Fruit fly (Drosophila melanogaster) whole organism, wandering third instar larva: ENCODE measurements around the gene cbt.

ENCODE experiments used
- CG32264 ChIP-seq: fragments of 200-800 bp; sonication (Bioruptor generic); optimal IDR thresholded peaks from 2 replicates; lab custom pipeline; 2016; ENCODE audit warnings: missing biosample characterization, missing genetic modification characterization
- CG9705 ChIP-seq: fragments of 200-800 bp; sonication (Bioruptor generic); optimal IDR thresholded peaks from 2 replicates; lab custom pipeline; 2018; ENCODE audit warnings: missing biosample characterization, mild to moderate bottlenecking, missing genetic modification characterization
- CrebA ChIP-seq: fragments of 200-800 bp; sonication (Bioruptor generic); optimal IDR thresholded peaks from 2 replicates; lab custom pipeline; 2016; ENCODE audit warnings: missing biosample characterization, mild to moderate bottlenecking, missing genetic modification characterization, borderline replicate concordance
- Dif ChIP-seq: fragments of 200-275, 200-300 bp; sonication (Bioruptor generic); optimal IDR thresholded peaks from 2 replicates; lab custom pipeline; 2018; ENCODE audit warnings: missing biosample characterization, missing genetic modification characterization; ENCODE audit not compliant: partially characterized antibody
- GATAd ChIP-seq: sonication (Bioruptor generic); optimal IDR thresholded peaks from 2 replicates; lab custom pipeline; 2016; ENCODE audit warnings: missing biosample characterization, missing genetic modification characterization
- HLH106 ChIP-seq: fragments of 200-800 bp; optimal IDR thresholded peaks from 3 replicates; lab custom pipeline; 2019; ENCODE audit warnings: missing biosample characterization, mild to moderate bottlenecking, missing genetic modification characterization, moderate library complexity
- Hnf4 ChIP-seq: fragments of 200-800 bp; sonication (Bioruptor generic); optimal IDR thresholded peaks from 2 replicates; lab custom pipeline; 2016; ENCODE audit warnings: missing biosample characterization, mild to moderate bottlenecking, missing genetic modification characterization
- Hr78 ChIP-seq: fragments of >200 bp; optimal IDR thresholded peaks from 2 replicates; lab custom pipeline; 2017; ENCODE audit warnings: missing biosample characterization, missing genetic modification characterization
- Hr83 ChIP-seq: fragments of 200-300 bp; sonication (Bioruptor generic); optimal IDR thresholded peaks from 2 replicates; lab custom pipeline; 2016; ENCODE audit warnings: missing biosample characterization, mild to moderate bottlenecking, missing genetic modification characterization, moderate library complexity; ENCODE audit not compliant: poor library complexity, severe bottlenecking
- Jra ChIP-seq: sonication (Bioruptor generic); optimal IDR thresholded peaks from 2 replicates; lab custom pipeline; 2016; ENCODE audit warnings: missing biosample characterization, missing genetic modification characterization
- Mio ChIP-seq: sonication (Bioruptor generic); optimal IDR thresholded peaks from 2 replicates; lab custom pipeline; 2016; ENCODE audit warnings: missing biosample characterization, missing genetic modification characterization
- N ChIP-seq: fragments of >200 bp; optimal IDR thresholded peaks from 2 replicates; lab custom pipeline; 2018; ENCODE audit warnings: missing biosample characterization, missing external identifiers, missing genetic modification characterization
- OdsH ChIP-seq: fragments of 200-800 bp; sonication (Bioruptor generic); optimal IDR thresholded peaks from 2 replicates; lab custom pipeline; 2016; ENCODE audit warnings: missing biosample characterization, mild to moderate bottlenecking, missing genetic modification characterization
- Rel ChIP-seq, 2 experiments: fragments of 200-800 bp; sonication (Bioruptor generic) in 1 of 2; optimal IDR thresholded peaks; 2 replicates in 1 of 2; 3 replicates in 1 of 2; lab custom pipeline; 2016 to 2019; ENCODE audit warnings: mild to moderate bottlenecking in 2 of 2, missing biosample characterization in 2 of 2, missing genetic modification characterization in 2 of 2, moderate library complexity in 1 of 2
- Sp1 ChIP-seq: fragments of 200-800 bp; sonication (Bioruptor generic); optimal IDR thresholded peaks from 3 replicates; lab custom pipeline; 2019; ENCODE audit warnings: missing biosample characterization, mild to moderate bottlenecking, missing genetic modification characterization, moderate library complexity
- Vsx2 ChIP-seq: fragments of 200-300, 225-300 bp; sonication (Bioruptor generic); optimal IDR thresholded peaks from 2 replicates; lab custom pipeline; 2018; ENCODE audit warnings: missing biosample characterization, missing genetic modification characterization; ENCODE audit not compliant: partially characterized antibody
- br ChIP-seq: fragments of 200-800 bp; sonication (Bioruptor generic); optimal IDR thresholded peaks from 2 replicates; lab custom pipeline; 2016; ENCODE audit warnings: missing biosample characterization, missing genetic modification characterization
- brk ChIP-seq: fragments of 200-800 bp; sonication (Bioruptor generic); optimal IDR thresholded peaks from 2 replicates; lab custom pipeline; 2016; ENCODE audit warnings: missing biosample characterization, mild to moderate bottlenecking, missing genetic modification characterization
- dmrt93B ChIP-seq: fragments of 200-800 bp; sonication (Bioruptor generic); optimal IDR thresholded peaks from 2 replicates; lab custom pipeline; 2018; ENCODE audit warnings: missing biosample characterization, mild to moderate bottlenecking, missing genetic modification characterization
- dsf ChIP-seq: sonication (Bioruptor generic); optimal IDR thresholded peaks from 2 replicates; lab custom pipeline; 2016; ENCODE audit warnings: missing biosample characterization, missing genetic modification characterization, borderline replicate concordance
- ey ChIP-seq: fragments of 200-800 bp; sonication (Bioruptor generic); optimal IDR thresholded peaks from 2 replicates; lab custom pipeline; 2016; ENCODE audit warnings: missing biosample characterization, missing genetic modification characterization
- foxo ChIP-seq, 2 experiments: fragments of 200-800 bp; sonication (Bioruptor generic); optimal IDR thresholded peaks; 2 replicates in 1 of 2; 3 replicates in 1 of 2; lab custom pipeline; 2016 to 2017; ENCODE audit warnings: missing biosample characterization in 2 of 2, missing genetic modification characterization in 2 of 2
- fru ChIP-seq: fragments of 200-800 bp; sonication (Bioruptor generic); optimal IDR thresholded peaks from 3 replicates; lab custom pipeline; 2016; ENCODE audit warnings: missing biosample characterization, mild to moderate bottlenecking, missing genetic modification characterization
- h ChIP-seq: fragments of 200-800 bp; sonication (Bioruptor generic); optimal IDR thresholded peaks from 3 replicates; lab custom pipeline; 2016; ENCODE audit warnings: missing biosample characterization, mild to moderate bottlenecking, missing genetic modification characterization
- jim ChIP-seq: fragments of 175-275, 200-325 bp; sonication (Bioruptor generic); optimal IDR thresholded peaks from 2 replicates; lab custom pipeline; 2016; ENCODE audit warnings: missing biosample characterization, mild to moderate bottlenecking, missing genetic modification characterization
- pan ChIP-seq: fragments of >200 bp; optimal IDR thresholded peaks from 2 replicates; lab custom pipeline; 2017
- psq ChIP-seq: fragments of 200-800 bp; sonication (Bioruptor generic); optimal IDR thresholded peaks from 3 replicates; lab custom pipeline; 2017; ENCODE audit warnings: missing biosample characterization, mild to moderate bottlenecking, missing genetic modification characterization, moderate library complexity
- rgr ChIP-seq: fragments of 200-800 bp; sonication (Bioruptor generic); optimal IDR thresholded peaks from 3 replicates; lab custom pipeline; 2016; ENCODE audit warnings: missing biosample characterization, mild to moderate bottlenecking, missing genetic modification characterization
- sage ChIP-seq: fragments of 200-800 bp; sonication (Bioruptor generic); optimal IDR thresholded peaks from 2 replicates; lab custom pipeline; 2016; ENCODE audit warnings: missing biosample characterization, mild to moderate bottlenecking, missing genetic modification characterization
- sv ChIP-seq: fragments of 200-800 bp; sonication (Bioruptor generic); optimal IDR thresholded peaks from 3 replicates; lab custom pipeline; 2016; ENCODE audit warnings: missing biosample characterization, missing genetic modification characterization
- tai ChIP-seq: sonication (Bioruptor generic); optimal IDR thresholded peaks from 2 replicates; lab custom pipeline; 2016; ENCODE audit warnings: missing biosample characterization, missing genetic modification characterization
- woc ChIP-seq: sonication (Bioruptor generic); optimal IDR thresholded peaks from 2 replicates; lab custom pipeline; 2016; ENCODE audit warnings: missing biosample characterization, mild to moderate bottlenecking, missing genetic modification characterization

The cbt gene

dm6 chr2L:514124-514818, 34.8 kb upstream of the cbt start:
- no peak for TF ChIP-seq Vsx2 (GFP tag; lab: Kevin White, UChicago)
- TF ChIP-seq h (GFP tag; lab: Kevin White, UChicago) = no peak
- no peak for TF ChIP-seq Mio (GFP tag; lab: Kevin White, UChicago)
- no peak for TF ChIP-seq OdsH (GFP tag; lab: Kevin White, UChicago)
- TF ChIP-seq Hr78 = no peak
- no peak for TF ChIP-seq psq (GFP tag; lab: Kevin White, UChicago)
- no peak for TF ChIP-seq br (GFP tag; lab: Kevin White, UChicago)
- TF ChIP-seq Sp1 (GFP tag; lab: Kevin White, UChicago) = no peak
- TF ChIP-seq jim (GFP tag; lab: Kevin White, UChicago) = no peak
- TF ChIP-seq CG9705 = no peak
- no peak for TF ChIP-seq woc
- TF ChIP-seq CrebA = no peak
- no peak for TF ChIP-seq rgr (GFP tag; lab: Kevin White, UChicago)
- no peak for TF ChIP-seq dsf (GFP tag; lab: Kevin White, UChicago)
- no peak for TF ChIP-seq Rel (GFP tag; optimal IDR thresholded peaks at IDR 0.05; lab: Kevin White, UChicago)
- no peak for TF ChIP-seq Rel (tag; optimal IDR thresholded peaks at IDR 0.05; lab: Kevin White, UChicago)
- no peak for TF ChIP-seq Jra (GFP tag; lab: Kevin White, UChicago)
- no peak for TF ChIP-seq tai

- TF ChIP-seq CrebA (no peak), Mio (GFP tag; lab: Kevin White, UChicago) (no peak), Sp1 (GFP tag; lab: Kevin White, UChicago) (no peak), pan (lab: Kevin White, UChicago) (no peak), Jra (GFP tag; lab: Kevin White, UChicago) (no peak), h (GFP tag; lab: Kevin White, UChicago) (peak; percentile 12), Hr83 (GFP tag; lab: Kevin White, UChicago) (no peak), OdsH (GFP tag; lab: Kevin White, UChicago) (peak; percentile 8), CG9705 (no peak)
Measured at dm6 chr2L:513035-513434, 33.5 kb upstream of the cbt start.

- TF ChIP-seq dmrt93B = no peak
- peak in 1 of 2 experiments; percentile 81 for TF ChIP-seq foxo (GFP tag; optimal IDR thresholded peaks at IDR 0.05; lab: Kevin White, UChicago)
- peak; percentile 16 for TF ChIP-seq HLH106 (tag; lab: Kevin White, UChicago)
- TF ChIP-seq fru (GFP tag; lab: Kevin White, UChicago) = peak; percentile 66
- TF ChIP-seq CG32264 (GFP tag; lab: Kevin White, UChicago) = peak; percentile 47
- no peak for TF ChIP-seq Dif (GFP tag; lab: Kevin White, UChicago)
- peak; percentile 63 for TF ChIP-seq Sp1 (GFP tag; lab: Kevin White, UChicago)
- TF ChIP-seq h (GFP tag; lab: Kevin White, UChicago) = peak; percentile 87
- TF ChIP-seq OdsH (GFP tag; lab: Kevin White, UChicago) = peak; percentile 76
- no peak for TF ChIP-seq Hr83 (GFP tag; lab: Kevin White, UChicago)
- no peak for TF ChIP-seq GATAd (GFP tag; lab: Kevin White, UChicago)
- peak; percentile 74 for TF ChIP-seq br (GFP tag; lab: Kevin White, UChicago)
- peak; percentile 65 for TF ChIP-seq sage (GFP tag; lab: Kevin White, UChicago)
- peak; percentile 56 for TF ChIP-seq sv (GFP tag; lab: Kevin White, UChicago)
- TF ChIP-seq ey (GFP tag; lab: Kevin White, UChicago) = peak; percentile 73
- peak; percentile 65 for TF ChIP-seq brk (GFP tag; lab: Kevin White, UChicago)
- peak; percentile 24 for TF ChIP-seq woc
- TF ChIP-seq psq (GFP tag; lab: Kevin White, UChicago) = peak; percentile 70
- TF ChIP-seq Jra (GFP tag; lab: Kevin White, UChicago) = peak; percentile 20
- TF ChIP-seq rgr (GFP tag; lab: Kevin White, UChicago) = peak; percentile 76
- no peak for TF ChIP-seq Rel (GFP tag; optimal IDR thresholded peaks at IDR 0.05; lab: Kevin White, UChicago)
- no peak for TF ChIP-seq Rel (tag; optimal IDR thresholded peaks at IDR 0.05; lab: Kevin White, UChicago)
- peak; percentile 77 for TF ChIP-seq Hnf4 (GFP tag; lab: Kevin White, UChicago)
- TF ChIP-seq dsf (GFP tag; lab: Kevin White, UChicago) = peak; percentile 16
- no peak for TF ChIP-seq jim (GFP tag; lab: Kevin White, UChicago)
- no peak for TF ChIP-seq N (GFP tag; lab: Kevin White, UChicago)
Measured at dm6 chr2L:512028-512427, 32.5 kb upstream of the cbt start.
